Worm (Caenorhabditis elegans): ENCODE measurements around the gene F54D1.1.
"Not testable (repeated sequence)": the region's sequence is repeated elsewhere in the genome, so short reads cannot be mapped to it uniquely, and the experiment has no call there.

DNA sequence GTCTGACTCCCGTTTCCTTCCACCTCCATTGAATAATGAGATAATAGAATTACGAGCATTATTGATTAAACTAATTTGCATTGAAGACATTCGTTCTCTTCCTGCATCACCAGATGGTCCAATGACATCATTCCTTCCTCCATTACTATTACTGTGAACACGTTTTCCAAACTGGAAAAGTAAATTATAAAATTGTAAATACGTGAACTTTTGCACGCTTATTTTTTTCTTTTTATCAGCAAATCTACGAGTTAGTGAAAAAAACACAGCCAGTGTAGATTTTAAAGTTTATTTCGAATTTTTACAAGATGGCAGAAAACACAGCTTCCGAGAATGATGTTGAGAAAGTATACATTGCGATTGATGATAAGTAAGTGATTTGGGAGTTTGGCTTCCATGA lies 7.9 kb upstream of the F54D1.1 start, which contains the start of gene C05C12.1:
- not testable (repeated sequence) for TF ChIP-seq somi-1 (GFP tag; optimal IDR thresholded peaks at IDR 0.05); snpc-4 (GFP tag; optimal IDR thresholded peaks at IDR 0.05); snpc-4 (tag; optimal IDR thresholded peaks at IDR 0.05); nfya-1 (tag; optimal IDR thresholded peaks at IDR 0.05; ENCODE audit: borderline replicate concordance, insufficient read depth); ccch-3 (GFP tag; optimal IDR thresholded peaks at IDR 0.05); lir-1 (GFP tag; conservative IDR thresholded peaks at IDR 0.05); F57C9.4 (tag; optimal IDR thresholded peaks at IDR 0.05); egl-18 (GFP tag; IDR thresholded peaks at IDR 0.05); Y56A3A.18 (GFP tag; IDR thresholded peaks at IDR 0.05); F55B11.4 (tag; optimal IDR thresholded peaks at IDR 0.05; ENCODE audit: borderline replicate concordance, insufficient read depth); ekl-4 (GFP tag; IDR thresholded peaks at IDR 0.05); attf-5 (GFP tag; optimal IDR thresholded peaks at IDR 0.05); unc-62 (GFP tag; optimal IDR thresholded peaks at IDR 0.05)
